Fruit fly (Drosophila melanogaster): ENCODE results near the gene CG31055.

Gene CG31055

DNA sequence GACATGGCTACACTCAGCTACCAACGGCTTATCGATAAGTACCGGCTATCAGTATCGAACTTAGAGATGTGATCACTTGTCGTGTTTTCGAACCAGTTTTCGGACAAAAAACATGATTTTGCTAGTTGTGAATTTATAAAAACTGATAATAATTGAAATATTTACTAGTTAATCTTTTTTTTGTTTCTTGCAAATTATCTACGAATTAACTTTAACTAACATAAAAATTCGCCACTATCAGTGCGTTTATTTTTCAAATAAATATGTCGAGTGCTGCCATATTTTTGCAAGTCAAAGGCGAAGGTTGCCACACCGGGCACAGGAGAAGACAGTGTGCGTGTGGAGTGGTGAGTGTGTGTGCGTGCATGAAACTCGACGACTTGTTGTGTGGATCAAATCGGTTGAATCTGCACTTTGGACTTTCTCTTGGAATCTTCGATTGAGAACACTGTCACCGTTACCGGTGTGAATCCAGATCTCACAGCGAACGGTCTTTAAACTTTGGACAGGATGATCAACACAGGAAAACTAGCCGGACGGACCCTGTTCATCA is 10.7 kb downstream of the CG31055 start, which contains the start of gene Hsdl2 (continued):
- TF ChIP-seq Blimp-1 (GFP tag; optimal IDR thresholded peaks at IDR 0.05) (no peak), pfk (GFP tag; optimal IDR thresholded peaks at IDR 0.05) (no peak), sob (GFP tag; IDR thresholded peaks at IDR 0.05) (peak; percentile 27; the same call in 1 of the 2 replicates), Nf-YA (GFP tag; IDR thresholded peaks at IDR 0.05) (no peak), CG32772 (GFP tag; IDR thresholded peaks at IDR 0.05) (0 out of 2 replicates have a peak, but pooled peaks have one; percentile 29), nom (GFP tag; optimal IDR thresholded peaks at IDR 0.05) (peak; percentile 99), dmrt11E (tag; optimal IDR thresholded peaks at IDR 0.05) (no peak), CG13775 (GFP tag; optimal IDR thresholded peaks at IDR 0.05) (peak; percentile 15), CG10267 (tag; optimal IDR thresholded peaks at IDR 0.05) (peak; percentile 34), phol (tag; optimal IDR thresholded peaks at IDR 0.05) (peak; percentile 55), MBD-R2 (GFP tag; IDR thresholded peaks at IDR 0.05) (peak; percentile 61), Fer3 (tag; optimal IDR thresholded peaks at IDR 0.05) (no peak), sug (tag; optimal IDR thresholded peaks at IDR 0.05) (no peak), E2f2 (GFP tag; IDR thresholded peaks at IDR 0.05) (peak; percentile 93), shn (GFP tag; optimal IDR thresholded peaks at IDR 0.05) (no peak), CG4328 (GFP tag; optimal IDR thresholded peaks at IDR 0.05) (no peak), danr (GFP tag; IDR thresholded peaks at IDR 0.05) (no peak), ssp (GFP tag; IDR thresholded peaks at IDR 0.05) (peak; percentile 40; the same call in 1 of the 2 replicates), CG6272 (GFP tag; IDR thresholded peaks at IDR 0.05) (peak; percentile 39; the same call in 1 of the 2 replicates), CG15601 (tag; optimal IDR thresholded peaks at IDR 0.05) (no peak), mld (GFP tag; IDR thresholded peaks at IDR 0.05; ENCODE audit: partially characterized antibody) (no peak), Awh (GFP tag; IDR thresholded peaks at IDR 0.05) (no peak), sna (GFP tag; IDR thresholded peaks at IDR 0.05; ENCODE audit: partially characterized antibody) (peak; percentile 68), ab (GFP tag; optimal IDR thresholded peaks at IDR 0.05) (peak; percentile 5), gro (GFP tag; optimal IDR thresholded peaks at IDR 0.05) (no peak), Side (GFP tag; optimal IDR thresholded peaks at IDR 0.05) (no peak)

DNA sequence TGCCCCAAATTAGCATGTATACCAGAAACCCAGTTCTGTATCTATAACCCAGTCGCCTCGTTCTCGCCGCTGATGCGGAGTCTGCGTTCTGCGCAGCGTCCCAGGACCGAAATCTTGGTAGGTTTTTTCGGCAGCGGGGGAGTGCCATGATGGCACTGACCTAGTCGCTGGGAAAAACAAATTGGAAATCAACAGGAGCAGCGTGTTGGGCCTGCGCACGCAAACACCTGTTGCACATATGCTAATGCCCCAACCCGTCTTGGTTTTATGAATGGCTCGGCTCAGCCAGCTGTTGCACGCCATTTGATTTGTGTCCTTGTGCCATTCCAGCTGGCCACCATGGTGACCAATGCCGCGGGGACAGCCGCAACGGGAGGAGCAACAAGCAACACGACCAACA is 25.1 kb downstream of the CG31055 start:
- no peak for TF ChIP-seq CG9609 (GFP tag; optimal IDR thresholded peaks at IDR 0.05)
- TF ChIP-seq MTF-1 (GFP tag; optimal IDR thresholded peaks at IDR 0.05; ENCODE audit: borderline replicate concordance) = no peak
- TF ChIP-seq tna (GFP tag; IDR thresholded peaks at IDR 0.05; ENCODE audit: partially characterized antibody) = no peak
- no peak for TF ChIP-seq CG17385 (GFP tag; optimal IDR thresholded peaks at IDR 0.05)
- no peak for TF ChIP-seq jumu (GFP tag; optimal IDR thresholded peaks at IDR 0.05)
- no peak for TF ChIP-seq vnd (GFP tag; IDR thresholded peaks at IDR 0.05; ENCODE audit: partially characterized antibody)
- TF ChIP-seq Hr3 (GFP tag; optimal IDR thresholded peaks at IDR 0.05) = no peak
- TF ChIP-seq trem (tag; optimal IDR thresholded peaks at IDR 0.05) = no peak
- no peak for TF ChIP-seq CG13296 (GFP tag; optimal IDR thresholded peaks at IDR 0.05)
- TF ChIP-seq chinmo (GFP tag; IDR thresholded peaks at IDR 0.05; ENCODE audit: partially characterized antibody) = 0 out of 4 replicates have a peak, but pooled peaks have one; percentile 30
- TF ChIP-seq nerfin-2 (GFP tag; IDR thresholded peaks at IDR 0.05; ENCODE audit: partially characterized antibody) = no peak
- peak; percentile 27; the same call in 1 of the 2 replicates for TF ChIP-seq CG32767 (GFP tag; IDR thresholded peaks at IDR 0.05)
- peak; percentile 7 for TF ChIP-seq CG8478 (optimal IDR thresholded peaks at IDR 0.05)
- TF ChIP-seq pnt (GFP tag; optimal IDR thresholded peaks at IDR 0.05) = no peak
- TF ChIP-seq CG11456 (GFP tag; IDR thresholded peaks at IDR 0.05) = 0 out of 3 replicates have a peak, but pooled peaks have one; percentile 17
- TF ChIP-seq bigmax (GFP tag; optimal IDR thresholded peaks at IDR 0.05) = no peak
- peak; percentile 80; the same call in 2 of the 3 replicates for TF ChIP-seq CG34422 (GFP tag; IDR thresholded peaks at IDR 0.05)
- TF ChIP-seq ssp (GFP tag; IDR thresholded peaks at IDR 0.05) = no peak
- no peak for TF ChIP-seq mld (GFP tag; IDR thresholded peaks at IDR 0.05; ENCODE audit: partially characterized antibody)
- TF ChIP-seq ewg (GFP tag; optimal IDR thresholded peaks at IDR 0.05) = peak; percentile 87
- TF ChIP-seq CG12942 (GFP tag; optimal IDR thresholded peaks at IDR 0.05) = no peak
- TF ChIP-seq crol (GFP tag; IDR thresholded peaks at IDR 0.05) = 0 out of 2 replicates have a peak, but pooled peaks have one; percentile 16
- no peak for TF ChIP-seq CG12769 (tag; optimal IDR thresholded peaks at IDR 0.05)
- no peak for TF ChIP-seq zen (tag; optimal IDR thresholded peaks at IDR 0.05)
- TF ChIP-seq CG10321 (GFP tag; IDR thresholded peaks at IDR 0.05) = no peak
- TF ChIP-seq CG10543 (GFP tag; optimal IDR thresholded peaks at IDR 0.05) = no peak
